Worm (Caenorhabditis elegans) whole organism, young adult: ENCODE results near the gene gtf-2F1.

Experiments
- C17E4.6 ChIP-seq: fragments of 200-800 bp; sonication (Bioruptor generic); IDR thresholded peaks from 2 replicates; pipeline ENCODE4 v1.3.6; 2022; ENCODE audit warnings: missing genetic modification reagents, missing genetic modification characterization, missing compliant biosample characterization
- F39B2.1 ChIP-seq: fragments of 200-800 bp; sonication (Bioruptor generic); IDR thresholded peaks from 2 replicates; pipeline ENCODE4 v1.3.6; 2022; ENCODE audit warnings: missing genetic modification reagents, missing genetic modification characterization, missing compliant biosample characterization
- F52B5.7 ChIP-seq: sonication (generic microtip); optimal IDR thresholded peaks from 2 replicates; lab custom pipeline; 2016; ENCODE audit warnings: mild to moderate bottlenecking, missing genetic modification characterization, missing compliant biosample characterization
- T26A5.8 ChIP-seq: sonication (generic microtip); optimal IDR thresholded peaks from 2 replicates; lab custom pipeline; 2016; ENCODE audit warnings: missing genetic modification characterization, missing compliant biosample characterization
- Y56A3A.18 ChIP-seq: fragments of 200-800 bp; sonication (Bioruptor generic); IDR thresholded peaks from 2 replicates; pipeline ENCODE4 v1.3.6; 2022; ENCODE audit warnings: missing genetic modification reagents, missing genetic modification characterization, missing compliant biosample characterization
- Y67H2A.10 ChIP-seq: fragments of 200-800 bp; sonication (Bioruptor generic); conservative IDR thresholded peaks from 2 replicates; pipeline ENCODE4 v1.3.6; 2022; ENCODE audit warnings: missing genetic modification reagents, missing genetic modification characterization, missing compliant biosample characterization
- Y79H2A.3 ChIP-seq: fragments of 200-800 bp; sonication (Bioruptor generic); conservative IDR thresholded peaks from 2 replicates; pipeline ENCODE4 v1.3.6; 2022; ENCODE audit warnings: missing genetic modification reagents, missing genetic modification characterization, missing compliant biosample characterization
- Y95B8A.8 ChIP-seq: fragments of 200-800 bp; sonication (Bioruptor generic); IDR thresholded peaks from 2 replicates; pipeline ENCODE4 v1.3.6; 2022; ENCODE audit warnings: missing genetic modification reagents, missing genetic modification characterization, missing compliant biosample characterization
- akir-1 ChIP-seq: fragments of 200-800 bp; sonication (Bioruptor generic); optimal IDR thresholded peaks from 2 replicates; lab custom pipeline; 2018; ENCODE audit warnings: mild to moderate bottlenecking, missing genetic modification characterization, moderate library complexity, missing compliant biosample characterization
- aptf-3 ChIP-seq: fragments of 200-800 bp; sonication (Bioruptor generic); IDR thresholded peaks from 2 replicates; pipeline ENCODE4 v1.3.6; 2022; ENCODE audit warnings: missing genetic modification characterization, missing compliant biosample characterization
- attf-6 ChIP-seq: fragments of 200-800 bp; sonication (Bioruptor generic); IDR thresholded peaks from 2 replicates; pipeline ENCODE4 v1.3.6; 2022; ENCODE audit warnings: missing genetic modification reagents, missing genetic modification characterization, missing compliant biosample characterization
- ceh-40 ChIP-seq: fragments of 200-800 bp; sonication (Bioruptor generic); IDR thresholded peaks from 2 replicates; pipeline ENCODE4 v1.3.6; 2022; ENCODE audit warnings: missing genetic modification characterization, missing compliant biosample characterization
- dox-1 ChIP-seq: fragments of 200-800 bp; sonication (Bioruptor generic); IDR thresholded peaks from 2 replicates; pipeline ENCODE4 v1.3.6; 2022; ENCODE audit warnings: missing genetic modification reagents, missing genetic modification characterization, missing compliant biosample characterization
- efl-1 ChIP-seq: fragments of 150-350 bp; optimal IDR thresholded peaks from 2 replicates; lab custom pipeline; 2014; ENCODE audit warnings: missing biosample characterization, missing genetic modification reagents, missing genetic modification characterization
- egl-44 ChIP-seq: fragments of 200-800 bp; sonication (Bioruptor generic); IDR thresholded peaks from 2 replicates; pipeline ENCODE4 v1.3.6; 2022; ENCODE audit warnings: missing genetic modification reagents, missing genetic modification characterization, missing compliant biosample characterization
- ets-4 ChIP-seq: fragments of 200-800 bp; sonication (Bioruptor generic); optimal IDR thresholded peaks from 2 replicates; lab custom pipeline; 2018; ENCODE audit warnings: mild to moderate bottlenecking, missing genetic modification characterization, missing compliant biosample characterization
- fkh-3 ChIP-seq: sonication (generic microtip); optimal IDR thresholded peaks from 2 replicates; lab custom pipeline; 2016; ENCODE audit warnings: mild to moderate bottlenecking, missing genetic modification characterization, missing compliant biosample characterization
- hmg-1.2 ChIP-seq: fragments of 200-800 bp; sonication (Bioruptor generic); IDR thresholded peaks from 2 replicates; pipeline ENCODE4 v1.3.6; 2022; ENCODE audit warnings: missing genetic modification reagents, missing genetic modification characterization, missing compliant biosample characterization
- lag-1 ChIP-seq: fragments of 200-800 bp; sonication (Bioruptor generic); IDR thresholded peaks from 2 replicates; pipeline ENCODE4 v1.3.6; 2022; ENCODE audit warnings: missing genetic modification reagents, missing genetic modification characterization, missing compliant biosample characterization
- lin-35 ChIP-seq, 3 experiments: fragments of 150-350 bp in 2 of 3; sonication (generic microtip) in 1 of 3; optimal IDR thresholded peaks; 2 replicates each; lab custom pipeline; 2014 to 2018; ENCODE audit warnings: missing biosample characterization in 3 of 3, missing genetic modification characterization in 3 of 3, missing genetic modification reagents in 3 of 3
- lsy-27 ChIP-seq: sonication (generic microtip); optimal IDR thresholded peaks from 2 replicates; lab custom pipeline; 2017; ENCODE audit warnings: missing genetic modification characterization, mild to moderate bottlenecking, missing compliant biosample characterization, antibody characterized with exemption, missing genotype, borderline replicate concordance; ENCODE audit not compliant: insufficient read depth
- madf-3 ChIP-seq: fragments of 200-800 bp; sonication (Bioruptor generic); IDR thresholded peaks from 2 replicates; pipeline ENCODE4 v1.3.6; 2022; ENCODE audit warnings: missing genetic modification reagents, missing genetic modification characterization, missing compliant biosample characterization
- madf-6 ChIP-seq: fragments of 200-800 bp; sonication (Bioruptor generic); IDR thresholded peaks from 2 replicates; pipeline ENCODE4 v1.3.6; 2022; ENCODE audit warnings: missing genetic modification reagents, missing genetic modification characterization, missing compliant biosample characterization
- madf-8 ChIP-seq: fragments of 200-800 bp; sonication (Bioruptor generic); conservative IDR thresholded peaks from 2 replicates; pipeline ENCODE4 v1.3.6; 2022; ENCODE audit warnings: missing genetic modification reagents, missing genetic modification characterization, missing compliant biosample characterization
- repo-1 ChIP-seq: sonication (generic microtip); optimal IDR thresholded peaks from 2 replicates; lab custom pipeline; 2017; ENCODE audit warnings: mild to moderate bottlenecking, missing genetic modification characterization, missing compliant biosample characterization
- snpc-1.3 ChIP-seq: sonication (generic microtip); optimal IDR thresholded peaks from 2 replicates; lab custom pipeline; 2017; ENCODE audit warnings: missing genetic modification characterization, mild to moderate bottlenecking, missing compliant biosample characterization, antibody characterized with exemption, moderate library complexity, missing genotype, missing genetic modification reagents; ENCODE audit not compliant: insufficient read depth
- snpc-3.4 ChIP-seq: sonication (generic microtip); optimal IDR thresholded peaks from 2 replicates; lab custom pipeline; 2017; ENCODE audit warnings: missing genetic modification characterization, mild to moderate bottlenecking, missing compliant biosample characterization, antibody characterized with exemption, moderate library complexity, missing genotype, missing genetic modification reagents
- unc-62 ChIP-seq: fragments of 150-350 bp; optimal IDR thresholded peaks from 2 replicates; lab custom pipeline; 2014; ENCODE audit warnings: missing biosample characterization, missing genetic modification reagents, missing genetic modification characterization
- xnd-1 ChIP-seq: sonication (generic microtip); optimal IDR thresholded peaks from 2 replicates; lab custom pipeline; 2016; ENCODE audit warnings: missing genotype, missing genetic modification reagents, missing genetic modification characterization, missing compliant biosample characterization
- zfh-2 ChIP-seq: fragments of 200-800 bp; sonication (Bioruptor generic); conservative IDR thresholded peaks from 2 replicates; pipeline ENCODE4 v1.3.6; 2022; ENCODE audit warnings: missing genetic modification reagents, missing genetic modification characterization, missing compliant biosample characterization
- ztf-22 ChIP-seq: fragments of 200-800 bp; sonication (Bioruptor generic); optimal IDR thresholded peaks from 2 replicates; lab custom pipeline; 2018; ENCODE audit warnings: mild to moderate bottlenecking, missing genetic modification characterization, moderate library complexity, missing compliant biosample characterization
- ztf-25 ChIP-seq: fragments of 200-800 bp; sonication (Bioruptor generic); IDR thresholded peaks from 2 replicates; pipeline ENCODE4 v1.3.6; 2022; ENCODE audit warnings: missing genetic modification reagents, missing genetic modification characterization, missing compliant biosample characterization
- ztf-3 ChIP-seq: fragments of 200-800 bp; sonication (Bioruptor generic); optimal IDR thresholded peaks from 2 replicates; lab custom pipeline; 2018; ENCODE audit warnings: mild to moderate bottlenecking, missing genetic modification characterization, missing compliant biosample characterization

The gtf-2F1 gene

DNA sequence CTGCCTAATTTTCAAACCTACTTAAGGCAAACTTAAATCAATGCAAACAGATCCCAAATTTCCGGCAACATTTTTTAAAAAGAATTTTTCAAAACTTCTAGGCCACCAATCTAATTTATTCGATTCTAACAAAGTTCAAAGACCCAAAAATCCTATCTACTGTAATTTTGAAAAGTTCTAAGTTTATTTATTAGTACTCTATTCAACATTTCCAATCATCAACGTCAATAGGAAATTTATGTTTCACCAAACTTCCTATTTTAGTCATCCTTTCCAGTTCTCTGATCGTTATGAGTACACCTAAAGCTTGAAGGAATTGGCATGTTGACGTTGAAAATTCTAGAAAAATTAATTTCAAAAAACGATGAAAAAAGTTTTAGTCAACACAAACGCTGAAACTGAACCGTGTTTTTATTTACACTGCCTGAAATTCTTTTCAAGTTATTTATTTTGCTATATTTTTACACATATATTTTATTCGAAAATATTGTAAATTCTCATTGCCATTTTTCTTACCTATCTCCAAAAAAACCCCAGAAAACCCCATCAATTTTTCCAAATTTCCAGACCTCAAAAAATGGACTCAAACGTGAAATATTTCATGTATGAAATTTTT is 25.7 kb upstream of the gtf-2F1 start, which contains the start of gene npr-42:
TSS of gene npr-42 (plus strand) at position 566 of the 616 bp plus-strand sequence.
- TF ChIP-seq hmg-1.2 (GFP tag; lab: Robert Waterston, UW) = no peak
- no peak for TF ChIP-seq efl-1 (GFP tag; lab: Kevin White, UChicago)
- TF ChIP-seq C17E4.6 = no peak
- no peak for TF ChIP-seq snpc-1.3 (tag; lab: Kevin White, UChicago)
- TF ChIP-seq madf-8 (GFP tag; lab: Robert Waterston, UW) = no peak
- no peak for TF ChIP-seq ztf-3 (GFP tag; lab: Kevin White, UChicago)
- no peak for TF ChIP-seq ztf-25 (GFP tag; lab: Robert Waterston, UW)
- TF ChIP-seq xnd-1 (tag; lab: Kevin White, UChicago) = no peak
- TF ChIP-seq Y79H2A.3 (GFP tag; lab: Robert Waterston, UW) = no peak
- no peak for TF ChIP-seq lag-1 (GFP tag; lab: Robert Waterston, UW)
- TF ChIP-seq lsy-27 (tag; lab: Kevin White, UChicago) = no peak
- no peak for TF ChIP-seq Y56A3A.18 (GFP tag; lab: Robert Waterston, UW)

DNA sequence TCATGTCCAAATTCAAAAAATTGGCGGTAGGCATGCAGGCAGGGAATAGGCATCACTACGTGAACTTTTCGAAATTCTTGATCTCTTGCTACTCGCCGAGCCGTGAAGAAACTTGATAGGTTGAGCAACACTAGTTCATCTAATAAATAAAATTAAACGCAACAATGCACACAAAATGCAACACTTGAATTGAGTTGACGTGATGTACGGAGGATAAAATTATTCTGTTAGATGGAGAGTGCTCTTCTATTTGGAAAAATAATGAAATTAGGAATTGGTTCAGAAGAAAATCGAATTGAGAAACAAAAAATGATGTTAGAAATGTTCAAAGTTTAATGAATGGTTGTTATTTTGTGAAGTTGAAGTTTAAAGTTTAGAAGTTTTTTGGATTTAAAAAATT is 24.5 kb upstream of the gtf-2F1 start:
- TF ChIP-seq Y95B8A.8 (GFP tag; lab: Robert Waterston, UW) = no peak

ce11 chrII:4277639-4278038 is 23.8 kb upstream of the gtf-2F1 start:
- no peak for TF ChIP-seq dox-1 (GFP tag; lab: Robert Waterston, UW)
- no peak for TF ChIP-seq repo-1 (tag; lab: Kevin White, UChicago)
- TF ChIP-seq ztf-25 (GFP tag; lab: Robert Waterston, UW) = no peak
- TF ChIP-seq egl-44 (GFP tag; lab: Robert Waterston, UW) = no peak
- no peak for TF ChIP-seq F52B5.7 (tag; lab: Kevin White, UChicago)
- TF ChIP-seq ztf-22 (GFP tag; lab: Kevin White, UChicago) = no peak
- no peak for TF ChIP-seq akir-1
- no peak for TF ChIP-seq ceh-40 (GFP tag; lab: Robert Waterston, UW)
- no peak for TF ChIP-seq snpc-1.3 (tag; lab: Kevin White, UChicago)
- TF ChIP-seq Y67H2A.10 (GFP tag; lab: Robert Waterston, UW) = no peak
- no peak for TF ChIP-seq attf-6 (GFP tag; lab: Robert Waterston, UW)
- TF ChIP-seq lin-35 (GFP tag; optimal IDR thresholded peaks at IDR 0.05; lab: Kevin White, UChicago) = no peak
- TF ChIP-seq unc-62 (GFP tag; lab: Kevin White, UChicago) = no peak
- TF ChIP-seq madf-6 (GFP tag; lab: Robert Waterston, UW) = no peak
- no peak for TF ChIP-seq zfh-2
- TF ChIP-seq fkh-3 (tag; lab: Kevin White, UChicago) = no peak
- TF ChIP-seq madf-3 (GFP tag; lab: Robert Waterston, UW) = no peak
- no peak for TF ChIP-seq ets-4 (GFP tag; lab: Kevin White, UChicago)
- no peak for TF ChIP-seq T26A5.8
- no peak for TF ChIP-seq lag-1 (GFP tag; lab: Robert Waterston, UW)

ce11 chrII:4281743-4282142 is 19.7 kb upstream of the gtf-2F1 start, which contains the start of gene C01F1.5:
Gene C01F1.5, minus strand, starts transcription at chrII:4281845.
- TF ChIP-seq aptf-3 (GFP tag; lab: Robert Waterston, UW) (no peak), ztf-3 (GFP tag; lab: Kevin White, UChicago) (no peak), snpc-3.4 (tag; lab: Kevin White, UChicago) (peak; percentile 5), F39B2.1 (GFP tag; lab: Robert Waterston, UW) (no peak)
